Fruit fly (Drosophila melanogaster): Measurements from ENCODE around the gene inaF-A.

Gene inaF-A

DNA sequence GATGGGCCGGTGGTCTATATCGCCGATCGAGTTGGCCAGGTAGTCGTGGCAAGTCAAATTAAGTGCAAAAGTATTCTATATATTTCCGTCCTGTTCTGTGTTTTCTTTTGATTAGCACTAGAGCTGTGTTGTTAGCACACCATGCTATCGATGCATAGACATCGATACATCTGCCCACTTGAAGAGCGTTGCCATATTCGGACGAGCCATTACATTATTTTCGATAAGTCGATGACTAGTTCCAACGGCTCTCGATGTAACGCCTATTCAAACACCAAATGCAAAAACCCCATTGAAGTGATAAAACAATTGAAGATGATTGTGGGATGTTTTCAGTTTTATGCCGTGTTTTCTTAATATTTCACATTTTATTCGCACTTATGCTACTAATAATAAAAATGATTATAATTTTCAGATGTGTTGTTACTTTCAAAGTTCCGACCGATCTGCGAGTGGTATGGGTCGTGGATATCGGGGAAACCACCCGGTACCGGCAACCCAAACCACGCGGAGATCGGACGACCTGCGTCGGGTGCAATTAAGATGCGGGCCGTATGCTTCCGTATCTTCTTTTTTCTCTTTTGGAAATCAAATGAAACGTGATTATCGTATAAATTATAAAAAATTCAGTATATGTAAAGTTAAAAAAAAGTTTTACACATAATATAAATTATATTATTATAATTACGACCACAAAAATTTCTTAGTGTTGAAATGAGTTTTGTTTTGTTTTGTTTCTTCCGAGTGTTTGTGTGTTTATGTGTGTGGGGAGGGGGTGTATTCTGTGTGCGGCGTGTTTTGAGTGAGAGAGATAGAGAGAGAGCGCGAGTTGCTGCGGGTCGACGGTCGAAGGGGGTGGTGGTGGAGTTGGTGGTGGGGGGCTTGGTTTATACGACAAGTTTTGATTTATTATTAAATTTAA lies 23.6 kb downstream of the inaF-A start, which contains the start of gene FucT6 (continued):
- TF ChIP-seq Aef1 (GFP tag; IDR thresholded peaks at IDR 0.05): no peak
- peak; percentile 8 for TF ChIP-seq zfh2 (GFP tag; optimal IDR thresholded peaks at IDR 0.05)
- TF ChIP-seq CG18262 (tag; optimal IDR thresholded peaks at IDR 0.05): peak; percentile 34
- TF ChIP-seq D (optimal IDR thresholded peaks at IDR 0.05): no peak
- no peak for TF ChIP-seq D (GFP tag; optimal IDR thresholded peaks at IDR 0.05)
- TF ChIP-seq HLH3B (GFP tag; IDR thresholded peaks at IDR 0.05): no peak
- TF ChIP-seq CG2678 (tag; optimal IDR thresholded peaks at IDR 0.05): no peak
- no peak for TF ChIP-seq CG2875 (GFP tag; optimal IDR thresholded peaks at IDR 0.05)

DNA sequence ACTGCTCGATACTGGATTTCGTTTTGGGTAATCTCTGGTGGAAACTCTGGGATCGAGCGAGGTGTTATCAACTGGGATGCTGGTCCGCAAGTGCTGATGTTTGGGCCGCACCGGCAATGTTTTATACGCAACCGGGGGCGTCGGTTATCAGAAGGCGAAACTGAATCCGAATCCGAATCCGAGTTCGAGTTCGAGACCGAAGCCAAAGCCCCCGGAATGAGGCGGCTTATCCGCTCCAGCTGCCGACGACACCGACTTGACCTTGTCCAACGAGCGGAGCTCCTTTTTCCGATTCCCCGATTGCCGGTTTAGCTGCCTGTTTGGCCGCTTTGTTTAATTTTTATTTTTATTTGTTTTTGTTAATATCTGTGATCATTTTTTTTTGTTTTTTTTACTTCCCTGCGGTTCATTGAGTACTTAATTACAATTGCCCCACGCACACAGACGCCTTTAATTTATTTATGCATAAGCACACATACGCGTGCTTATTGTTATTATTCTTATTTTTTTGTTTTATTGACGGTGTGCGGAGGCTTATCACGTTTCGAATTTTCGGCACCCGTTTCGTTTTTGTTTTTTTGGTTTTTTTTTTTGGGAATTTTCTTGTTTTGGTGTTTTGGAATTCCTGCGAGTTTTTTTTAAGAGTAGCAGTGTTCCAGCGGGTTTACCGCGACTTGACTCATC lies 28.6 kb downstream of the inaF-A start, which contains the start of gene CG2444:
TSS of gene CG2444 (minus strand) at position 372 of the 684 bp plus-strand sequence.
- TF ChIP-seq Deaf1 (tag; optimal IDR thresholded peaks at IDR 0.05) (peak; percentile 57), CoRest (tag; optimal IDR thresholded peaks at IDR 0.05) (no peak), sug (tag; optimal IDR thresholded peaks at IDR 0.05) (peak; percentile 13), chif (GFP tag; optimal IDR thresholded peaks at IDR 0.05) (no peak), cg (GFP tag; optimal IDR thresholded peaks at IDR 0.05) (peak; percentile 6), lov (optimal IDR thresholded peaks at IDR 0.05) (no peak), lov (GFP tag; IDR thresholded peaks at IDR 0.05) (no peak), lbe (GFP tag; optimal IDR thresholded peaks at IDR 0.05) (peak; percentile 55), run (tag; optimal IDR thresholded peaks at IDR 0.05) (no peak), CG7372 (GFP tag; IDR thresholded peaks at IDR 0.05) (no peak), ttk (GFP tag; IDR thresholded peaks at IDR 0.05) (no peak), CG10959 (GFP tag; IDR thresholded peaks at IDR 0.05) (no peak), Drgx (GFP tag; IDR thresholded peaks at IDR 0.05) (no peak), bowl (GFP tag; IDR thresholded peaks at IDR 0.05) (no peak), CG15479 (GFP tag; optimal IDR thresholded peaks at IDR 0.05) (no peak)

DNA sequence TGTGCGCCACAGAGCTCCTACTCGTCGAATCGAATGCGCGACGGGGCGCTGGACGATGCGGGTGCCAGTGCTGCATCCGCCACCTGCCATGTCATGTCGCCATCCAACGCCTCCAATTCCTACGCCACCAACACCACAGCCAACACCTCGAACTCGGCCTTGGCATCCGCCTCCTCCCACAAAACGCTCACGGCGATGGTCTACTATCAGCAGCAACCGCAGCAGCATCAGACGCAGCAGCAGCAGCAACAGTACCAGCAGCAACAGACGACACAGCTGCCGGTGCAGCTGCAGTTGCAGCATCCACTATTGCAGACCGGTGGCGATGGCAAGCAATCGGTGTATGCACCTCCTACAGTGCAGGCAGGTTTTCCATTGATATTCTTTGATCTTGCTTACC lies 32.9 kb downstream of the inaF-A start:
- TF ChIP-seq corto (GFP tag; optimal IDR thresholded peaks at IDR 0.05) (no peak), fu2 (GFP tag; optimal IDR thresholded peaks at IDR 0.05) (no peak), CG3281 (GFP tag; optimal IDR thresholded peaks at IDR 0.05) (no peak), CG11247 (GFP tag; IDR thresholded peaks at IDR 0.05) (no peak), jing (GFP tag; optimal IDR thresholded peaks at IDR 0.05) (no peak), sna (GFP tag; IDR thresholded peaks at IDR 0.05; ENCODE audit: partially characterized antibody) (0 out of 2 replicates have a peak, but pooled peaks have one; percentile 16), phol (tag; optimal IDR thresholded peaks at IDR 0.05) (no peak), CG2712 (tag; optimal IDR thresholded peaks at IDR 0.05) (no peak), tin (GFP tag; optimal IDR thresholded peaks at IDR 0.05) (no peak), CG17568 (GFP tag; optimal IDR thresholded peaks at IDR 0.05) (no peak), Deaf1 (tag; optimal IDR thresholded peaks at IDR 0.05) (no peak), yki (optimal IDR thresholded peaks at IDR 0.05) (no peak), z (GFP tag; IDR thresholded peaks at IDR 0.05) (no peak), CG13624 (GFP tag; optimal IDR thresholded peaks at IDR 0.05) (no peak), CG18476 (GFP tag; optimal IDR thresholded peaks at IDR 0.05) (no peak), Ets65A (GFP tag) (peak; percentile 45), Taf1 (GFP tag; IDR thresholded peaks at IDR 0.05) (no peak), Dref (GFP tag; IDR thresholded peaks at IDR 0.05) (no peak), CG2120 (GFP tag; optimal IDR thresholded peaks at IDR 0.05) (no peak), CG8478 (optimal IDR thresholded peaks at IDR 0.05) (peak; percentile 64), ems (GFP tag; optimal IDR thresholded peaks at IDR 0.05) (no peak)

All from whole organism, embryonic.